Worm (Caenorhabditis elegans): ENCODE data around the gene memb-2.

DNA sequence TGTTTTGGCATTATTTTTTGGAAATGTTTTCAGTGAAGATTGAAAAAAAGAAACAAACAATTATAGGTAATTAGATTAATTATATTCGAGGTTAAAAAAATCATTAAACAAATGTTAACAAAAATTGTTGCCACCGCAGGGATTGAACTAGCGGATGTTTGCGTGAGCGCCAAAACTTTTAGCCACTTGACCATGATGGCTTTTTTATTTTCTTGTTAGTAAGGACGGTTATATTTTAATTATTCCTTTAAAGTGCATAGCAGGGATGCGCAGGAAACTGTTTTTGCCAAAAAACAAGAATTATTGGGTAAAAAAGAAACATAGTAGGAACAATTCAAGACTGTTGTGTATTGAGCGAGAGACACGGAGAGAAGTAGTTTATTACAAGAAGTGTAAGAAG lies 47.4 kb upstream of the memb-2 start:
- no peak for TF ChIP-seq ref-1 (GFP tag; conservative IDR thresholded peaks at IDR 0.05)
- TF ChIP-seq klf-2 (GFP tag; conservative IDR thresholded peaks at IDR 0.05): no peak
- peak; percentile 42; the same call in 1 of the 2 replicates for TF ChIP-seq flt-1 (GFP tag; IDR thresholded peaks at IDR 0.05)
- no peak for TF ChIP-seq tab-1 (GFP tag; IDR thresholded peaks at IDR 0.05)
- no peak for TF ChIP-seq cog-1 (tag; optimal IDR thresholded peaks at IDR 0.05)
- no peak for TF ChIP-seq med-1 (GFP tag; optimal IDR thresholded peaks at IDR 0.05; ENCODE audit: insufficient read depth)

Data from whole organism, midembryonic.